Worm (Caenorhabditis elegans): ENCODE measurements around the gene C07A9.12.
A peak's percentile ranks its signal among the peaks of the same experiment; 100 is the strongest.

C07A9.12 gene

DNA sequence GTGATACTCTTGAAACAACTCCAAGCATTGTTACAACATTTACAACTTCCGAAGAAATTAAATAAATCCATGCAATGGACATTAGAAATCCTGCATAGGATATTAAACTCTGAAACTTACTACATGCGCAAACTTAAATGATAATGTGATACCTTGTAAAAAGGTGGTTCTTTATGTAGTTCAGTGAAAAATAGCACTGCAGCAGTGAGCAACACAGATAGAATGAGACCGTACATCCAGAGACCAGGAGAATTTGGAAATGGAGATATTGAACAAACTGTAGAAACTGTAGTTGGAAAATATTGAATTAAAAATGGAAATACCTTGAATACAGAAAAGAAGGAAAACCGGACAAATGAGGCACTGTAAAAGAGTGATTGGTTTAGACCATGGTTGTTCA, 16.2 kb downstream of the C07A9.12 start:
- TF ChIP-seq ceh-82 (tag; optimal IDR thresholded peaks at IDR 0.05) (no peak), fkh-2 (tag; optimal IDR thresholded peaks at IDR 0.05) (no peak), nhr-237 (tag; optimal IDR thresholded peaks at IDR 0.05) (no peak), lin-39 (tag; optimal IDR thresholded peaks at IDR 0.05) (no peak), nhr-43 (tag; optimal IDR thresholded peaks at IDR 0.05; ENCODE audit: poor library complexity, severe bottlenecking) (no peak), ztf-11 (tag; optimal IDR thresholded peaks at IDR 0.05) (no peak), nhr-25 (tag; optimal IDR thresholded peaks at IDR 0.05) (no peak), pqm-1 (tag; optimal IDR thresholded peaks at IDR 0.05) (no peak), elt-1 (tag; optimal IDR thresholded peaks at IDR 0.05) (no peak), nhr-23 (tag; optimal IDR thresholded peaks at IDR 0.05) (no peak), aly-2 (tag; optimal IDR thresholded peaks at IDR 0.05) (no peak), mdl-1 (tag; optimal IDR thresholded peaks at IDR 0.05) (no peak), ceh-9 (tag; optimal IDR thresholded peaks at IDR 0.05) (no peak), ceh-16 (tag; optimal IDR thresholded peaks at IDR 0.05) (no peak), nhr-11 (tag; optimal IDR thresholded peaks at IDR 0.05) (no peak)

- TF ChIP-seq lin-39 (tag; optimal IDR thresholded peaks at IDR 0.05) (peak; percentile 41), lin-15B (tag; optimal IDR thresholded peaks at IDR 0.05) (no peak), egl-5 (tag; optimal IDR thresholded peaks at IDR 0.05) (peak; percentile 18)
Observed at ce11 chrIII:9705157-9705905, 22.0 kb downstream of the C07A9.12 start.

- TF ChIP-seq lsy-12 (tag; optimal IDR thresholded peaks at IDR 0.05): no peak
- TF ChIP-seq nhr-28 (tag; optimal IDR thresholded peaks at IDR 0.05): no peak
- peak; percentile 22 for TF ChIP-seq nfya-1 (tag; optimal IDR thresholded peaks at IDR 0.05; ENCODE audit: insufficient read depth)
Observed at ce11 chrIII:9704606-9704938, 22.8 kb downstream of the C07A9.12 start.

DNA sequence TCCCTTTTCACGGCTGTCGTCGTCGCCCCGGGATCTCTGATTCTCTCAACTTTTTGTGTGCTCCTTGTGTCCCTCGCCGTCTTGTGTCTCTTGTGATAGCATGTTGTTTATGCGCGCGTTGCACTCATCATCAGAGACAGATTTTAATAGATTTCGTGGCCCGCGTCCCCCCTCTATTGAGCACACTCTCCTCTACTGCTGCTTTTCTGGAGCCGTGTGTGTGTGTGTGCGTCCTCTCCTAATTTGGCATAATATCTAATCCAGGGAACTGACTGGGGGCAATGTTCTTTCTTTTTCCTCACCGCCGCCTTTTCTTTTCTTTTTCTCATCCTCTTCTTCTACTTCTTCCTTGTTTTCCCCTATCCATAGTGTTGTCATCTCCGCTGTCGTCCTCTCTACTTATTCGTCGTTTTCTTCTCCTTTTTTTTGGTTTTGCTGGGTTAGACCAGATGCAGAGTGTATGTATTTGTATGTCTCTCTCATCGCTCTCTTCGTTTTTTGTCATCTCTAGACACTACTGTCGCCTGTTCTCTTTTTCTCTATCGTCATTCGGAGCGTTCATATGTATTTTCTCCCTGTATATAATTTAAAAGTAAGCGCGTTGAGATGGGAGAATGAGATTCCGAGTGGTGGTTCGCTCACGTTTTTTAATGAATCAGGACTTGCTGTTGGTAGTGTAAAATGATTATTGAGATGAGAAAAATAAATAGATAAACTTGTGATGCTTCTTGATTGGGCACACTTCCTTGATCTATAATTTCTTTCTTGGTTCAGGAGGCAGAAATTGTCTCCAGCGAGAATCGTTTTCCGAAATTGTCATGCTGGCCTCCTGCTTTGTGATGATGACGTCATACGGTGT, 23.4 kb downstream of the C07A9.12 start:
- TF ChIP-seq mml-1 (tag; optimal IDR thresholded peaks at IDR 0.05): no peak
- TF ChIP-seq sea-2 (GFP tag; optimal IDR thresholded peaks at IDR 0.05): no peak
- no peak for TF ChIP-seq elt-3 (tag; optimal IDR thresholded peaks at IDR 0.05)
- peak; percentile 37 for TF ChIP-seq ceh-82 (tag; optimal IDR thresholded peaks at IDR 0.05)
- no peak for TF ChIP-seq nhr-43 (tag; optimal IDR thresholded peaks at IDR 0.05; ENCODE audit: poor library complexity, severe bottlenecking)
- TF ChIP-seq elt-2 (tag; optimal IDR thresholded peaks at IDR 0.05): peak; percentile 12
- no peak for TF ChIP-seq eor-1 (tag; optimal IDR thresholded peaks at IDR 0.05)
- no peak for TF ChIP-seq nhr-67 (tag; optimal IDR thresholded peaks at IDR 0.05)
- no peak for TF ChIP-seq nhr-25 (tag; optimal IDR thresholded peaks at IDR 0.05)
- TF ChIP-seq pqm-1 (tag; optimal IDR thresholded peaks at IDR 0.05): no peak
- TF ChIP-seq ceh-28 (tag; optimal IDR thresholded peaks at IDR 0.05): no peak
- TF ChIP-seq skn-1 (tag; optimal IDR thresholded peaks at IDR 0.05): no peak
- no peak for TF ChIP-seq lin-15B (tag; optimal IDR thresholded peaks at IDR 0.05)
- TF ChIP-seq aly-2 (tag; optimal IDR thresholded peaks at IDR 0.05): no peak
- TF ChIP-seq pha-4 (tag; optimal IDR thresholded peaks at IDR 0.05): peak; percentile 40
- no peak for TF ChIP-seq ZK546.5 (tag; optimal IDR thresholded peaks at IDR 0.05)
- TF ChIP-seq tbx-2 (tag; optimal IDR thresholded peaks at IDR 0.05): peak; percentile 40
- no peak for TF ChIP-seq nhr-77 (tag; optimal IDR thresholded peaks at IDR 0.05)
- peak; percentile 20 for TF ChIP-seq zag-1 (tag; optimal IDR thresholded peaks at IDR 0.05)
- TF ChIP-seq fkh-2 (tag; optimal IDR thresholded peaks at IDR 0.05): no peak
- no peak for TF ChIP-seq ztf-4 (tag; optimal IDR thresholded peaks at IDR 0.05)
- no peak for TF ChIP-seq nhr-28 (tag; optimal IDR thresholded peaks at IDR 0.05)
- peak; percentile 33 for TF ChIP-seq mdl-1 (tag; optimal IDR thresholded peaks at IDR 0.05)
- peak; percentile 3 for TF ChIP-seq ama-1 (optimal IDR thresholded peaks at IDR 0.05)
- TF ChIP-seq snpc-4 (tag; optimal IDR thresholded peaks at IDR 0.05): peak; percentile 3
- TF ChIP-seq hmg-11 (tag; optimal IDR thresholded peaks at IDR 0.05): peak; percentile 49
- peak; percentile 45 for TF ChIP-seq nhr-23 (tag; optimal IDR thresholded peaks at IDR 0.05)
- TF ChIP-seq daf-12 (tag; optimal IDR thresholded peaks at IDR 0.05): no peak
- no peak for TF ChIP-seq nhr-76 (tag; optimal IDR thresholded peaks at IDR 0.05)
- TF ChIP-seq lsy-12 (tag; optimal IDR thresholded peaks at IDR 0.05): no peak
- peak; percentile 75 for TF ChIP-seq lin-39 (tag; optimal IDR thresholded peaks at IDR 0.05)
- no peak for TF ChIP-seq egl-5 (tag; optimal IDR thresholded peaks at IDR 0.05)
- TF ChIP-seq R02D3.7 (tag; optimal IDR thresholded peaks at IDR 0.05): no peak
- TF ChIP-seq nfya-1 (tag; optimal IDR thresholded peaks at IDR 0.05; ENCODE audit: insufficient read depth): peak; percentile 23
- no peak for TF ChIP-seq ztf-11 (tag; optimal IDR thresholded peaks at IDR 0.05)
- no peak for TF ChIP-seq elt-1 (tag; optimal IDR thresholded peaks at IDR 0.05)
- TF ChIP-seq fkh-10 (GFP tag; optimal IDR thresholded peaks at IDR 0.05): no peak
- TF ChIP-seq nhr-12 (tag; optimal IDR thresholded peaks at IDR 0.05): no peak
- TF ChIP-seq fos-1 (tag; optimal IDR thresholded peaks at IDR 0.05): no peak

All from whole organism, L3 larva.